Worm (Caenorhabditis elegans) whole organism, L1 larva: Measurements from ENCODE around the gene nep-20.

ENCODE experiments used
- ama-1 ChIP-seq: fragments of 150-350 bp; optimal IDR thresholded peaks from 2 replicates; lab custom pipeline; 2014
- ces-1 ChIP-seq: fragments of 150-350 bp; optimal IDR thresholded peaks from 2 replicates; lab custom pipeline; 2014; ENCODE audit warnings: missing biosample characterization, missing genetic modification reagents, missing genetic modification characterization
- fos-1 ChIP-seq: fragments of 150-350 bp; optimal IDR thresholded peaks from 2 replicates; lab custom pipeline; 2014; ENCODE audit warnings: missing biosample characterization, missing genetic modification characterization
- nhr-12 ChIP-seq: sonication (generic microtip); optimal IDR thresholded peaks from 2 replicates; lab custom pipeline; 2017; ENCODE audit warnings: missing biosample characterization, missing genetic modification characterization
- nhr-76 ChIP-seq: sonication (generic microtip); optimal IDR thresholded peaks from 2 replicates; lab custom pipeline; 2017; ENCODE audit warnings: missing biosample characterization, missing genetic modification characterization
- nhr-90 ChIP-seq: sonication (generic microtip); optimal IDR thresholded peaks from 2 replicates; lab custom pipeline; 2016; ENCODE audit warnings: mild to moderate bottlenecking, missing genetic modification characterization, missing compliant biosample characterization; ENCODE audit not compliant: poor library complexity
- unc-62 ChIP-seq: fragments of 150-350 bp; optimal IDR thresholded peaks from 2 replicates; lab custom pipeline; 2014; ENCODE audit warnings: missing biosample characterization, missing genetic modification reagents, missing genetic modification characterization
- ztf-4 ChIP-seq: fragments of 150-350 bp; optimal IDR thresholded peaks from 2 replicates; lab custom pipeline; 2014; ENCODE audit warnings: missing biosample characterization, missing genetic modification characterization

DNA sequence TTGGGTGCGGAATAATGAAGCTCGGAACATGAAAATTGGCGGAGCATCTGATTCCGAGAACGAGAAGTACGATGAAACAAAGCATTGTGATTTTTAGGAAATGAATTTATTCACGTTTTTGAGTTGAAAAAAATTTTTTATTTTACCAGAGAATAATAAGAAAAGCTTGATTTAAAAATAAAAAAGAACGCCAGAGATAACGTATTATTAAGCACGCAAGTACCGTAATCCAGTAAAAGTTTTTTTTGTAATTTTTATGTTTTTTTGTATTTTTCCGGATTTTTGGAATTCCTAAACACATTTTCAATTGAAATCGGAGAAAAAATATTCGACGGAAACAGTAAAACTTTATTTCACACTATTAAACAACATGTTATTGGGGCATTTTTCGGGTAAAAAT is 47.8 kb upstream of the nep-20 start, which contains the start of gene C16C8.22:
- TF ChIP-seq nhr-90 (tag; lab: Kevin White, UChicago), result no peak
- TF ChIP-seq ztf-4 (tag; lab: Kevin White, UChicago), result no peak
- no peak for TF ChIP-seq ama-1 (lab: Kevin White, UChicago)
- TF ChIP-seq fos-1 (tag; lab: Kevin White, UChicago), result no peak
- TF ChIP-seq nhr-76 (tag; lab: Kevin White, UChicago), result no peak
- TF ChIP-seq nhr-12 (tag; lab: Kevin White, UChicago), result no peak
- no peak for TF ChIP-seq unc-62 (GFP tag; lab: Kevin White, UChicago)
- TF ChIP-seq ces-1 (GFP tag; lab: Kevin White, UChicago), result no peak
